Worm (Caenorhabditis elegans) whole organism, L4 larva: ENCODE measurements around the gene C26B9.5.

Source experiments
- F10B5.3 ChIP-seq: sonication (generic microtip); optimal IDR thresholded peaks from 2 replicates; lab custom pipeline; 2016; ENCODE audit warnings: mild to moderate bottlenecking, missing genetic modification characterization, missing compliant biosample characterization
- F26F4.8 ChIP-seq: fragments of 200-800 bp; sonication (Bioruptor generic); conservative IDR thresholded peaks from 2 replicates; pipeline ENCODE4 v1.3.6; 2022; ENCODE audit warnings: missing genetic modification characterization, missing compliant biosample characterization
- F37D6.2 ChIP-seq: sonication (generic microtip); optimal IDR thresholded peaks from 2 replicates; lab custom pipeline; 2016; ENCODE audit warnings: mild to moderate bottlenecking, missing genetic modification characterization, missing compliant biosample characterization
- T20F7.1 ChIP-seq: fragments of 200-800 bp; sonication (Bioruptor generic); optimal IDR thresholded peaks from 2 replicates; lab custom pipeline; 2018; ENCODE audit warnings: mild to moderate bottlenecking, missing genetic modification characterization, missing compliant biosample characterization
- T26A8.4 ChIP-seq: fragments of 200-800 bp; sonication (Bioruptor generic); IDR thresholded peaks from 2 replicates; pipeline ENCODE4 v1.3.6; 2022; ENCODE audit warnings: missing genetic modification characterization, missing compliant biosample characterization
- Y105C5A.15 ChIP-seq: fragments of 200-800 bp; sonication (Bioruptor generic); IDR thresholded peaks from 2 replicates; pipeline ENCODE4 v1.3.6; 2022; ENCODE audit warnings: missing genetic modification characterization, missing compliant biosample characterization
- Y48G9A.11 ChIP-seq: fragments of 200-800 bp; sonication (Bioruptor generic); IDR thresholded peaks from 2 replicates; pipeline ENCODE4 v1.3.6; 2022; ENCODE audit warnings: missing genetic modification reagents, missing genetic modification characterization, missing compliant biosample characterization
- ZK337.2 ChIP-seq: fragments of 200-800 bp; sonication (Bioruptor generic); IDR thresholded peaks from 2 replicates; pipeline ENCODE4 v1.3.6; 2022; ENCODE audit warnings: missing genetic modification reagents, missing genetic modification characterization, missing compliant biosample characterization
- aly-2 ChIP-seq: sonication (generic microtip); optimal IDR thresholded peaks from 2 replicates; lab custom pipeline; 2018; ENCODE audit warnings: missing biosample characterization, missing genetic modification characterization
- ceh-20 ChIP-seq: fragments of 200-800 bp; sonication (Bioruptor generic); IDR thresholded peaks from 2 replicates; pipeline ENCODE4 v1.3.6; 2022; ENCODE audit warnings: missing genetic modification reagents, missing genetic modification characterization, missing compliant biosample characterization
- ceh-28 ChIP-seq: fragments of 150-350 bp; optimal IDR thresholded peaks from 2 replicates; lab custom pipeline; 2014; ENCODE audit warnings: missing biosample characterization, missing genetic modification reagents, missing genetic modification characterization
- ceh-44 ChIP-seq: fragments of 200-800 bp; sonication (Bioruptor generic); IDR thresholded peaks from 2 replicates; pipeline ENCODE4 v1.3.6; 2022; ENCODE audit warnings: missing genetic modification reagents, missing genetic modification characterization, missing compliant biosample characterization
- ceh-62 ChIP-seq: sonication (generic microtip); optimal IDR thresholded peaks from 2 replicates; lab custom pipeline; 2017; ENCODE audit warnings: missing biosample characterization, missing genetic modification characterization
- ceh-82 ChIP-seq: sonication (generic microtip); optimal IDR thresholded peaks from 2 replicates; lab custom pipeline; 2017; ENCODE audit warnings: missing biosample characterization, missing genetic modification characterization
- ctbp-1 ChIP-seq: fragments of 200-800 bp; sonication (Bioruptor generic); IDR thresholded peaks from 2 replicates; pipeline ENCODE4 v1.3.6; 2022; ENCODE audit warnings: missing genetic modification reagents, missing genetic modification characterization, missing compliant biosample characterization
- daf-12 ChIP-seq: fragments of 150-350 bp; optimal IDR thresholded peaks from 2 replicates; lab custom pipeline; 2014; ENCODE audit warnings: missing biosample characterization, missing genetic modification reagents, missing genetic modification characterization
- daf-16 ChIP-seq, 3 experiments: sonication (generic microtip); optimal IDR thresholded peaks; 2 replicates each; lab custom pipeline; 2016 to 2017; ENCODE audit warnings: missing genetic modification characterization in 3 of 3, missing genetic modification reagents in 3 of 3, mild to moderate bottlenecking in 2 of 3, missing compliant biosample characterization in 2 of 3, missing biosample characterization in 1 of 3, moderate library complexity in 1 of 3
- dmd-6 ChIP-seq: fragments of 200-800 bp; sonication (Bioruptor generic); IDR thresholded peaks from 2 replicates; pipeline ENCODE4 v1.3.6; 2022; ENCODE audit warnings: missing genetic modification reagents, missing genetic modification characterization, missing compliant biosample characterization
- dmd-9 ChIP-seq: fragments of 200-800 bp; sonication (Bioruptor generic); IDR thresholded peaks from 2 replicates; pipeline ENCODE4 v1.3.6; 2022; ENCODE audit warnings: missing genetic modification reagents, missing genetic modification characterization, missing compliant biosample characterization
- dpl-1 ChIP-seq: fragments of 150-350 bp; optimal IDR thresholded peaks from 2 replicates; lab custom pipeline; 2014; ENCODE audit warnings: missing biosample characterization, missing genetic modification reagents, missing genetic modification characterization
- egl-27 ChIP-seq: sonication (generic microtip); optimal IDR thresholded peaks from 3 replicates; lab custom pipeline; 2017; ENCODE audit warnings: missing biosample characterization, missing genetic modification reagents, missing genetic modification characterization
- egl-43 ChIP-seq: fragments of 200-800 bp; sonication (Bioruptor generic); IDR thresholded peaks from 2 replicates; pipeline ENCODE4 v1.3.6; 2022; ENCODE audit warnings: missing genetic modification reagents, missing genetic modification characterization, missing compliant biosample characterization
- fkh-10 ChIP-seq: fragments of 150-350 bp; optimal IDR thresholded peaks from 2 replicates; lab custom pipeline; 2014; ENCODE audit warnings: missing biosample characterization, missing genetic modification reagents, missing genetic modification characterization
- fos-1 ChIP-seq: fragments of 150-350 bp; optimal IDR thresholded peaks from 2 replicates; lab custom pipeline; 2014; ENCODE audit warnings: missing biosample characterization, missing genetic modification characterization
- hmg-1.1 ChIP-seq: fragments of 200-800 bp; sonication (Bioruptor generic); IDR thresholded peaks from 2 replicates; pipeline ENCODE4 v1.3.6; 2022; ENCODE audit warnings: missing genetic modification reagents, missing genetic modification characterization, missing compliant biosample characterization
- jun-1 ChIP-seq: fragments of 150-350 bp; optimal IDR thresholded peaks from 2 replicates; lab custom pipeline; 2014; ENCODE audit warnings: missing biosample characterization, missing genetic modification reagents, missing genetic modification characterization
- lim-7 ChIP-seq: fragments of 200-800 bp; sonication (Bioruptor generic); IDR thresholded peaks from 2 replicates; pipeline ENCODE4 v1.3.6; 2022; ENCODE audit warnings: missing genetic modification characterization, missing compliant biosample characterization
- lin-15B ChIP-seq: fragments of 150-350 bp; sonication (generic microtip); optimal IDR thresholded peaks from 3 replicates; lab custom pipeline; 2014; ENCODE audit warnings: missing biosample characterization, missing genetic modification characterization
- lin-39 ChIP-seq: fragments of 150-350 bp; optimal IDR thresholded peaks from 2 replicates; lab custom pipeline; 2014; ENCODE audit warnings: missing biosample characterization, missing genetic modification reagents, missing genetic modification characterization
- madf-9 ChIP-seq: fragments of 200-800 bp; sonication (Bioruptor generic); conservative IDR thresholded peaks from 2 replicates; pipeline ENCODE4 v1.3.6; 2022; ENCODE audit warnings: missing genetic modification reagents, missing genetic modification characterization, missing compliant biosample characterization
- mxl-3 ChIP-seq: fragments of 200-800 bp; sonication (Bioruptor generic); optimal IDR thresholded peaks from 2 replicates; lab custom pipeline; 2018; ENCODE audit warnings: mild to moderate bottlenecking, missing genetic modification characterization, missing compliant biosample characterization
- nhr-111 ChIP-seq: fragments of 200-800 bp; sonication (Bioruptor generic); optimal IDR thresholded peaks from 2 replicates; lab custom pipeline; 2018; ENCODE audit warnings: mild to moderate bottlenecking, missing genetic modification characterization, missing compliant biosample characterization
- nhr-237 ChIP-seq: sonication (generic microtip); optimal IDR thresholded peaks from 2 replicates; lab custom pipeline; 2017; ENCODE audit warnings: missing biosample characterization, missing genetic modification characterization
- nhr-25 ChIP-seq: sonication (generic microtip); optimal IDR thresholded peaks from 2 replicates; lab custom pipeline; 2017; ENCODE audit warnings: missing genetic modification characterization, mild to moderate bottlenecking, missing compliant biosample characterization, antibody characterized with exemption, moderate library complexity, borderline replicate concordance; ENCODE audit not compliant: insufficient read depth
- nhr-77 ChIP-seq: fragments of 150-350 bp; optimal IDR thresholded peaks from 2 replicates; lab custom pipeline; 2014; ENCODE audit warnings: missing biosample characterization, missing genetic modification characterization
- pha-4 ChIP-seq, 2 experiments: fragments of 150-350 bp in 1 of 2; fragments of 200-800 bp in 1 of 2; sonication (Bioruptor generic) in 1 of 2; IDR thresholded peaks in 1 of 2; optimal IDR thresholded peaks in 1 of 2; 2 replicates each; pipeline versions ENCODE4 v1.3.6 to Lab custom; 2014 to 2022; ENCODE audit warnings: missing genetic modification characterization in 2 of 2, missing genetic modification reagents in 2 of 2, missing biosample characterization in 1 of 2, missing compliant biosample characterization in 1 of 2
- php-3 ChIP-seq: fragments of 200-800 bp; sonication (Bioruptor generic); IDR thresholded peaks from 2 replicates; pipeline ENCODE4 v1.3.6; 2022; ENCODE audit warnings: missing genetic modification reagents, missing genetic modification characterization, missing compliant biosample characterization
- saeg-2 ChIP-seq: fragments of 200-800 bp; sonication (Bioruptor generic); IDR thresholded peaks from 2 replicates; pipeline ENCODE4 v1.3.6; 2022; ENCODE audit warnings: missing genetic modification reagents, missing genetic modification characterization, missing compliant biosample characterization
- sdz-12 ChIP-seq: fragments of 200-800 bp; sonication (Bioruptor generic); optimal IDR thresholded peaks from 2 replicates; lab custom pipeline; 2018; ENCODE audit warnings: mild to moderate bottlenecking, missing genetic modification characterization, missing compliant biosample characterization
- tag-97 ChIP-seq: fragments of 200-800 bp; sonication (Bioruptor generic); IDR thresholded peaks from 2 replicates; pipeline ENCODE4 v1.3.6; 2022; ENCODE audit warnings: missing genetic modification characterization, missing compliant biosample characterization
- tra-1 ChIP-seq: fragments of 200-800 bp; sonication (Bioruptor generic); IDR thresholded peaks from 2 replicates; pipeline ENCODE4 v1.3.6; 2022; ENCODE audit warnings: missing genetic modification reagents, missing genetic modification characterization, missing compliant biosample characterization
- unc-130 ChIP-seq: sonication (generic microtip); optimal IDR thresholded peaks from 2 replicates; lab custom pipeline; 2016; ENCODE audit warnings: missing genetic modification reagents, missing genetic modification characterization, missing compliant biosample characterization
- unc-62 ChIP-seq, 3 experiments: fragments of 150-350 bp in 1 of 3; sonication (generic microtip); optimal IDR thresholded peaks in 2 of 3; peaks in 1 of 3; 1 replicate in 1 of 3; 2 replicates in 2 of 3; lab custom pipeline; 2014 to 2017; ENCODE audit warnings: missing biosample characterization in 3 of 3, missing genetic modification characterization in 3 of 3, missing genetic modification reagents in 3 of 3, missing genotype in 1 of 3
- vab-7 ChIP-seq: fragments of 200-800 bp; sonication (Bioruptor generic); IDR thresholded peaks from 2 replicates; pipeline ENCODE4 v1.3.6; 2022; ENCODE audit warnings: missing genetic modification reagents, missing genetic modification characterization, missing compliant biosample characterization
- zag-1 ChIP-seq: fragments of 150-350 bp; optimal IDR thresholded peaks from 2 replicates; lab custom pipeline; 2014; ENCODE audit warnings: missing biosample characterization, missing genetic modification characterization
- zfp-2 ChIP-seq: sonication (generic microtip); optimal IDR thresholded peaks from 2 replicates; lab custom pipeline; 2016; ENCODE audit warnings: mild to moderate bottlenecking, missing genetic modification characterization, missing compliant biosample characterization
- zfp-3 ChIP-seq: fragments of 200-800 bp; sonication (Bioruptor generic); conservative IDR thresholded peaks from 2 replicates; pipeline ENCODE4 v1.3.6; 2022; ENCODE audit warnings: missing genetic modification reagents, missing genetic modification characterization, missing compliant biosample characterization
- zip-2 ChIP-seq: fragments of 150-350 bp; optimal IDR thresholded peaks from 2 replicates; lab custom pipeline; 2014; ENCODE audit warnings: missing biosample characterization, missing genetic modification characterization
- ztf-11 ChIP-seq: fragments of 150-350 bp; optimal IDR thresholded peaks from 2 replicates; lab custom pipeline; 2014; ENCODE audit warnings: missing biosample characterization, missing genetic modification characterization
- ztf-7 ChIP-seq: fragments of 150-350 bp; optimal IDR thresholded peaks from 2 replicates; lab custom pipeline; 2014; ENCODE audit warnings: missing biosample characterization, missing genetic modification characterization

The C26B9.5 gene

ce11 chrX:5336498-5336897 is 7.2 kb downstream of the C26B9.5 start (continued):
- no peak for TF ChIP-seq egl-43
- no peak for TF ChIP-seq unc-130 (GFP tag; lab: Kevin White, UChicago)
- peak; percentile 26 for TF ChIP-seq jun-1 (tag; lab: Kevin White, UChicago)
- TF ChIP-seq unc-62 (GFP tag; optimal IDR thresholded peaks at IDR 0.05 in 1 of 2; lab: Kevin White, UChicago): peak in 1 of 2 experiments; percentile 95
- no peak for TF ChIP-seq unc-62 (tag; optimal IDR thresholded peaks at IDR 0.05; lab: Kevin White, UChicago)
- no peak for TF ChIP-seq Y48G9A.11 (GFP tag; lab: Robert Waterston, UW)
- TF ChIP-seq hmg-1.1 (GFP tag; lab: Robert Waterston, UW): peak; percentile 85
- no peak for TF ChIP-seq zip-2
- TF ChIP-seq zag-1 (tag; lab: Kevin White, UChicago): no peak
- TF ChIP-seq daf-12 (tag; lab: Kevin White, UChicago): no peak
- TF ChIP-seq php-3 (GFP tag; lab: Robert Waterston, UW): peak; percentile 73; the same call in 1 of the 2 replicates
- TF ChIP-seq nhr-111 (GFP tag; lab: Kevin White, UChicago): no peak
- no peak for TF ChIP-seq sdz-12 (GFP tag; lab: Kevin White, UChicago)
- peak; percentile 10 for TF ChIP-seq fkh-10 (GFP tag; lab: Kevin White, UChicago)
- peak; percentile 4 for TF ChIP-seq nhr-25 (tag; lab: Kevin White, UChicago)
- TF ChIP-seq nhr-237 (tag; lab: Kevin White, UChicago): no peak
- TF ChIP-seq mxl-3: peak; percentile 92
- no peak for TF ChIP-seq pha-4 (GFP tag; IDR thresholded peaks at IDR 0.05; lab: Robert Waterston, UW)
- TF ChIP-seq pha-4 (tag; optimal IDR thresholded peaks at IDR 0.05; lab: Kevin White, UChicago): no peak
- no peak for TF ChIP-seq dpl-1 (GFP tag; lab: Kevin White, UChicago)
- TF ChIP-seq ztf-7 (tag; lab: Kevin White, UChicago): no peak
- TF ChIP-seq ceh-44 (GFP tag; lab: Robert Waterston, UW): no peak
- no peak for TF ChIP-seq ceh-28 (tag; lab: Kevin White, UChicago)
- peak; percentile 53 for TF ChIP-seq F37D6.2 (tag; lab: Kevin White, UChicago)
- no peak for TF ChIP-seq F26F4.8
- no peak for TF ChIP-seq T20F7.1 (GFP tag; lab: Kevin White, UChicago)
- peak; percentile 52; the same call in 1 of the 2 replicates for TF ChIP-seq ceh-20 (GFP tag; lab: Robert Waterston, UW)
- no peak for TF ChIP-seq egl-27 (tag; lab: Kevin White, UChicago)
- TF ChIP-seq ceh-82 (tag; lab: Kevin White, UChicago): no peak
- 0 out of 2 replicates have a peak, but pooled peaks have one; percentile 5 for TF ChIP-seq lim-7 (GFP tag; lab: Robert Waterston, UW)
- no peak for TF ChIP-seq dmd-9 (GFP tag; lab: Robert Waterston, UW)
- TF ChIP-seq T26A8.4 (GFP tag; lab: Robert Waterston, UW): peak; percentile 59
- TF ChIP-seq zfp-2 (tag; lab: Kevin White, UChicago): no peak
- no peak for TF ChIP-seq saeg-2
- TF ChIP-seq lin-39 (tag; lab: Kevin White, UChicago): no peak
- no peak for TF ChIP-seq aly-2 (tag; lab: Kevin White, UChicago)
- TF ChIP-seq lin-15B (tag; lab: Kevin White, UChicago): no peak
- no peak for TF ChIP-seq F10B5.3 (tag; lab: Kevin White, UChicago)
- no peak for TF ChIP-seq fos-1 (tag; lab: Kevin White, UChicago)
- TF ChIP-seq ctbp-1 (GFP tag; lab: Robert Waterston, UW): peak; percentile 48; the same call in 1 of the 2 replicates
- TF ChIP-seq daf-16 (GFP tag; optimal IDR thresholded peaks at IDR 0.05; lab: Kevin White, UChicago): no peak
- TF ChIP-seq daf-16 (tag; optimal IDR thresholded peaks at IDR 0.05; lab: Kevin White, UChicago): peak; percentile 69
- TF ChIP-seq ZK337.2: no peak
- no peak for TF ChIP-seq tag-97 (GFP tag; lab: Robert Waterston, UW)
- TF ChIP-seq tra-1 (GFP tag; lab: Robert Waterston, UW): no peak
- peak; percentile 37; the same call in 1 of the 2 replicates for TF ChIP-seq madf-9 (GFP tag; lab: Robert Waterston, UW)
- peak; percentile 61 for TF ChIP-seq nhr-77
- TF ChIP-seq vab-7 (GFP tag; lab: Robert Waterston, UW): no peak
- TF ChIP-seq ceh-62 (tag; lab: Kevin White, UChicago): no peak
- no peak for TF ChIP-seq zfp-3 (GFP tag; lab: Robert Waterston, UW)
- no peak for TF ChIP-seq ztf-11
- peak; percentile 67 for TF ChIP-seq dmd-6 (GFP tag; lab: Robert Waterston, UW)
- TF ChIP-seq Y105C5A.15: no peak
